Fruit fly (Drosophila melanogaster): ENCODE data around the gene CG10553.

DNA sequence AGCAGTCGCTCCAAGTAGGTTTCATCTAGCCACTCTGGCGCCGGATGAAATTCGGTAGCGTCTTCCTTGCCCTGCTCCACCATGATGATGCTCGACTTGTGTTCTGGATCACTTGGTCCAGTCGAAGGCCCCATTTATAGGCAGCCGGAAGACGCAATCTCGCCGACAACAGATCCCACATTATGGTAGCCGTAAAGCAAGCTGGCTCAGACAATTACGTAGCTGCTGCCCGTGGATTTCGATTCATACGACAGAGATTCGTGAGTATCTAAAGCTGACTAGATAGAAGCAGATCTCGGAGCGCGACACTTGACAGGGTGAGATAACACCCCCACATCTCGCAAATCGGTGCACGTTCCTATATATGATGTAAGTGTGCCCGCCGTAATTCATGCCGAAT, 40.8 kb downstream of the CG10553 start, which contains the start of gene CG10513:
- TF ChIP-seq CG17806 (tag; optimal IDR thresholded peaks at IDR 0.05) (no peak), CG15710 (tag; optimal IDR thresholded peaks at IDR 0.05) (no peak), CG32121 (GFP tag; IDR thresholded peaks at IDR 0.05) (no peak), Ets98B (GFP tag; IDR thresholded peaks at IDR 0.05) (no peak), fd96Ca (GFP tag; IDR thresholded peaks at IDR 0.05) (no peak), CG8301 (tag; optimal IDR thresholded peaks at IDR 0.05) (no peak)
